Fruit fly (Drosophila melanogaster) whole organism, wandering third instar larva: Measurements from ENCODE around the gene Edem1.

Experiments
- Abd-B ChIP-seq: fragments of >200 bp; optimal IDR thresholded peaks from 2 replicates; lab custom pipeline; 2017; ENCODE audit warnings: missing biosample characterization, missing genetic modification characterization
- CG32264 ChIP-seq: fragments of 200-800 bp; sonication (Bioruptor generic); optimal IDR thresholded peaks from 2 replicates; lab custom pipeline; 2016; ENCODE audit warnings: missing biosample characterization, missing genetic modification characterization
- HLH106 ChIP-seq: fragments of 200-800 bp; optimal IDR thresholded peaks from 3 replicates; lab custom pipeline; 2019; ENCODE audit warnings: missing biosample characterization, mild to moderate bottlenecking, missing genetic modification characterization, moderate library complexity
- Myc ChIP-seq: fragments of >200 bp; optimal IDR thresholded peaks from 2 replicates; lab custom pipeline; 2017
- Sp1 ChIP-seq: fragments of 200-800 bp; sonication (Bioruptor generic); optimal IDR thresholded peaks from 3 replicates; lab custom pipeline; 2019; ENCODE audit warnings: missing biosample characterization, mild to moderate bottlenecking, missing genetic modification characterization, moderate library complexity
- fru ChIP-seq: fragments of 200-800 bp; sonication (Bioruptor generic); optimal IDR thresholded peaks from 3 replicates; lab custom pipeline; 2016; ENCODE audit warnings: missing biosample characterization, mild to moderate bottlenecking, missing genetic modification characterization
- h ChIP-seq: fragments of 200-800 bp; sonication (Bioruptor generic); optimal IDR thresholded peaks from 3 replicates; lab custom pipeline; 2016; ENCODE audit warnings: missing biosample characterization, mild to moderate bottlenecking, missing genetic modification characterization
- rgr ChIP-seq: fragments of 200-800 bp; sonication (Bioruptor generic); optimal IDR thresholded peaks from 3 replicates; lab custom pipeline; 2016; ENCODE audit warnings: missing biosample characterization, mild to moderate bottlenecking, missing genetic modification characterization
- usp ChIP-seq: fragments of >200 bp; optimal IDR thresholded peaks from 2 replicates; lab custom pipeline; 2017; ENCODE audit warnings: missing biosample characterization, missing genetic modification characterization

- no peak for TF ChIP-seq rgr
- TF ChIP-seq Sp1 (GFP tag; lab: Kevin White, UChicago) = peak; percentile 34
- no peak for TF ChIP-seq usp
- no peak for TF ChIP-seq Myc
- TF ChIP-seq fru (GFP tag; lab: Kevin White, UChicago) = no peak
- TF ChIP-seq h (GFP tag; lab: Kevin White, UChicago) = no peak
- TF ChIP-seq HLH106 = no peak
- TF ChIP-seq CG32264 (GFP tag; lab: Kevin White, UChicago) = no peak
- TF ChIP-seq Abd-B (GFP tag; lab: Kevin White, UChicago) = no peak
Observed at dm6 chrX:1941669-1942092, 33.1 kb upstream of the Edem1 start, which contains the start of gene Hr4.
